Fruit fly (Drosophila melanogaster): ENCODE results near the gene Ugt35A1.
A peak's percentile ranks its signal among the peaks of the same experiment; 100 is the strongest.

Gene Ugt35A1

dm6 chr3R:11196648-11197388 lies 24.4 kb upstream of the Ugt35A1 start:
- peak; percentile 98 for TF ChIP-seq noc (tag; optimal IDR thresholded peaks at IDR 0.05)

dm6 chr3R:11195792-11196191 lies 23.3 kb upstream of the Ugt35A1 start, which contains the start of gene CG18577:
CG18577 (plus strand) TSS chr3R:11196092.
- no peak for TF ChIP-seq noc (tag; optimal IDR thresholded peaks at IDR 0.05)

- TF ChIP-seq noc (tag; optimal IDR thresholded peaks at IDR 0.05): no peak
These were observed 5.8 kb upstream of the Ugt35A1 start for dm6 chr3R:11178300-11178699.

- TF ChIP-seq noc (tag; optimal IDR thresholded peaks at IDR 0.05): no peak
These were observed 5.1 kb upstream of the Ugt35A1 start for dm6 chr3R:11177579-11177978.

dm6 chr3R:11175777-11176176 lies 3.3 kb upstream of the Ugt35A1 start:
- no peak for TF ChIP-seq noc (tag; optimal IDR thresholded peaks at IDR 0.05)

- no peak for TF ChIP-seq noc (tag; optimal IDR thresholded peaks at IDR 0.05)
These were observed 2.8 kb upstream of the Ugt35A1 start, which contains the start of the genes Ugt304A1 and Ugt303A1 for dm6 chr3R:11175308-11175707. Ugt304A1 (minus strand) TSS chr3R:11175408. Ugt303A1 (plus strand) TSS chr3R:11175529.

dm6 chr3R:11173169-11173506 lies 674 bp upstream of the Ugt35A1 start:
- peak; percentile 37 for TF ChIP-seq noc (tag; optimal IDR thresholded peaks at IDR 0.05)

- TF ChIP-seq noc (tag; optimal IDR thresholded peaks at IDR 0.05): no peak
These were observed 2.3 kb downstream of the Ugt35A1 start, which contains the start of gene Ugt35B1 for dm6 chr3R:11170146-11170545. Ugt35B1 (minus strand) TSS chr3R:11170246.

- TF ChIP-seq noc (tag; optimal IDR thresholded peaks at IDR 0.05): no peak
These were observed 4.5 kb downstream of the Ugt35A1 start, which contains the start of gene Ugt35E2 for dm6 chr3R:11167931-11168465. Ugt35E2 (minus strand) TSS chr3R:11167981.

dm6 chr3R:11165974-11166373 lies 6.5 kb downstream of the Ugt35A1 start, which contains the start of gene Ugt35E1:
Ugt35E1 (minus strand) TSS chr3R:11166074.
- no peak for TF ChIP-seq noc (tag; optimal IDR thresholded peaks at IDR 0.05)

- TF ChIP-seq noc (tag; optimal IDR thresholded peaks at IDR 0.05): no peak
These were observed 11.6 kb downstream of the Ugt35A1 start, which contains the start of gene CG4757 for dm6 chr3R:11160907-11161306. CG4757 (plus strand) TSS chr3R:11161207.

- TF ChIP-seq noc (tag; optimal IDR thresholded peaks at IDR 0.05): peak; percentile 1
These were observed 15.6 kb downstream of the Ugt35A1 start, which contains the start of gene Ugt302C1 for dm6 chr3R:11156858-11157257. Ugt302C1 (plus strand) TSS chr3R:11157098.

- TF ChIP-seq noc (tag; optimal IDR thresholded peaks at IDR 0.05): no peak
These were observed 17.8 kb downstream of the Ugt35A1 start, which contains the start of gene Ugt302E1 for dm6 chr3R:11154576-11155113. Ugt302E1 (plus strand) TSS chr3R:11154626.

dm6 chr3R:11153799-11154273 lies 18.6 kb downstream of the Ugt35A1 start, which contains the start of gene Ugt302K1:
Ugt302K1 (minus strand) TSS chr3R:11153849.
- no peak for TF ChIP-seq noc (tag; optimal IDR thresholded peaks at IDR 0.05)

- TF ChIP-seq noc (tag; optimal IDR thresholded peaks at IDR 0.05): no peak
These were observed 27.3 kb downstream of the Ugt35A1 start, which contains the start of gene CheA86a for dm6 chr3R:11145135-11145534. CheA86a (minus strand) TSS chr3R:11145235.

- TF ChIP-seq noc (tag; optimal IDR thresholded peaks at IDR 0.05): no peak
These were observed 35.6 kb downstream of the Ugt35A1 start, which contains the start of gene mAcon2 for dm6 chr3R:11136877-11137276. mAcon2 (plus strand) TSS chr3R:11137177.
